Fruit fly (Drosophila melanogaster) S2 (cell line): Measurements from ENCODE around the gene SMC1.

Source experiments
- CG8478 ChIP-seq: fragments of >200 bp; optimal IDR thresholded peaks from 2 replicates; lab custom pipeline; 2018
- CTCF ChIP-seq, 2 experiments: fragments of >200 bp; optimal IDR thresholded peaks; 2 replicates each; lab custom pipeline; 2018

dm6 chr3R:24092590-24093151, 34.6 kb downstream of the SMC1 start:
- TF ChIP-seq CG8478 (lab: Kevin White, UChicago) (no peak), CTCF (optimal IDR thresholded peaks at IDR 0.05; lab: Kevin White, UChicago) (no peak)
